Worm (Caenorhabditis elegans) whole organism, mixed stage, embryonic: ENCODE measurements around the gene F41H10.2.

Experiments used
- M03D4.4 ChIP-seq: sonication (generic microtip); optimal IDR thresholded peaks from 2 replicates; lab custom pipeline; 2017; ENCODE audit warnings: mild to moderate bottlenecking, missing genetic modification characterization, missing compliant biosample characterization
- nhr-237 ChIP-seq: fragments of 150-350 bp; optimal IDR thresholded peaks from 2 replicates; lab custom pipeline; 2014; ENCODE audit warnings: missing biosample characterization, missing genetic modification characterization

ce11 chrIV:5353364-5353763, 28.1 kb upstream of the F41H10.2 start, which contains the start of gene Y4C6B.7:
- TF ChIP-seq nhr-237 (tag; lab: Kevin White, UChicago) (no peak), M03D4.4 (tag; lab: Kevin White, UChicago) (no peak)
